Fruit fly (Drosophila melanogaster) whole organism, pupa: ENCODE measurements around the gene CG42846.
A peak's percentile ranks its signal among the peaks of the same experiment; 100 is the strongest.

ENCODE experiments used
- CG10348 ChIP-seq: fragments of 200-800 bp; sonication (Bioruptor generic); IDR thresholded peaks from 2 replicates; pipeline ENCODE4 v1.3.6; 2022; ENCODE audit warnings: missing biosample characterization, missing genetic modification characterization
- CG12605 ChIP-seq: fragments of 200-800 bp; sonication (Bioruptor generic); IDR thresholded peaks from 2 replicates; pipeline ENCODE4 v1.3.6; 2022; ENCODE audit warnings: missing biosample characterization, missing genetic modification characterization
- CG13204 ChIP-seq: fragments of 200-800 bp; sonication (Bioruptor generic); optimal IDR thresholded peaks from 2 replicates; lab custom pipeline; 2018; ENCODE audit warnings: missing biosample characterization, mild to moderate bottlenecking, missing genetic modification characterization, moderate library complexity
- CG14655 ChIP-seq: fragments of 200-800 bp; sonication (Bioruptor generic); optimal IDR thresholded peaks from 3 replicates; lab custom pipeline; 2017; ENCODE audit warnings: mild to moderate bottlenecking, missing biosample characterization, missing genetic modification reagents, missing genetic modification characterization
- CG15710 ChIP-seq: fragments of 200-800 bp; sonication (Bioruptor generic); optimal IDR thresholded peaks from 2 replicates; lab custom pipeline; 2018; ENCODE audit warnings: missing biosample characterization, mild to moderate bottlenecking, missing genetic modification characterization, moderate library complexity
- CG17806 ChIP-seq: fragments of 200-800 bp; sonication (Bioruptor generic); optimal IDR thresholded peaks from 2 replicates; lab custom pipeline; 2018; ENCODE audit warnings: missing biosample characterization, mild to moderate bottlenecking, missing genetic modification characterization, moderate library complexity
- CG32121 ChIP-seq: fragments of 200-800 bp; sonication (Bioruptor generic); IDR thresholded peaks from 2 replicates; pipeline ENCODE4 v1.3.6; 2022; ENCODE audit warnings: missing biosample characterization, missing genetic modification characterization
- CG34367 ChIP-seq: fragments of 200-800 bp; sonication (Bioruptor generic); optimal IDR thresholded peaks from 2 replicates; lab custom pipeline; 2018; ENCODE audit warnings: missing biosample characterization, mild to moderate bottlenecking, missing genetic modification characterization
- CG4496 ChIP-seq: fragments of 200-800 bp; sonication (Bioruptor generic); IDR thresholded peaks from 3 replicates; pipeline ENCODE4 v1.3.6; 2022; ENCODE audit warnings: missing biosample characterization, missing genetic modification characterization
- CG8159 ChIP-seq: fragments of 200-800 bp; sonication (Bioruptor generic); optimal IDR thresholded peaks from 3 replicates; lab custom pipeline; 2018; ENCODE audit warnings: missing biosample characterization, mild to moderate bottlenecking, missing genetic modification characterization, moderate library complexity
- CG8301 ChIP-seq: fragments of 200-800 bp; sonication (Bioruptor generic); optimal IDR thresholded peaks from 2 replicates; lab custom pipeline; 2018; ENCODE audit warnings: missing biosample characterization, mild to moderate bottlenecking, missing genetic modification characterization
- CG9948 ChIP-seq: fragments of 200-800 bp; sonication (Bioruptor generic); optimal IDR thresholded peaks from 2 replicates; lab custom pipeline; 2018; ENCODE audit warnings: missing biosample characterization, mild to moderate bottlenecking, missing genetic modification characterization, moderate library complexity
- D1 ChIP-seq: fragments of 200-800 bp; sonication (Bioruptor generic); optimal IDR thresholded peaks from 2 replicates; lab custom pipeline; 2018; ENCODE audit warnings: missing biosample characterization, mild to moderate bottlenecking, missing genetic modification characterization, moderate library complexity
- EcR ChIP-seq: fragments of 200-800 bp; sonication (Bioruptor generic); optimal IDR thresholded peaks from 3 replicates; lab custom pipeline; 2019; ENCODE audit warnings: missing biosample characterization, missing genetic modification characterization, mild to moderate bottlenecking, moderate library complexity, missing genetic modification reagents
- Ets98B ChIP-seq: fragments of 200-800 bp; sonication (Bioruptor generic); IDR thresholded peaks from 2 replicates; pipeline ENCODE4 v1.3.6; 2022; ENCODE audit warnings: missing biosample characterization, missing genetic modification characterization
- Pif1A ChIP-seq: fragments of 200-800 bp; sonication (Bioruptor generic); optimal IDR thresholded peaks from 3 replicates; lab custom pipeline; 2016; ENCODE audit warnings: missing biosample characterization, missing genetic modification characterization
- Pif1B ChIP-seq: fragments of 200-800 bp; sonication (Bioruptor generic); optimal IDR thresholded peaks from 3 replicates; lab custom pipeline; 2016; ENCODE audit warnings: missing biosample characterization, missing genetic modification characterization
- Snoo ChIP-seq: fragments of 200-800 bp; sonication (Bioruptor generic); optimal IDR thresholded peaks from 3 replicates; lab custom pipeline; 2017; ENCODE audit warnings: missing biosample characterization, mild to moderate bottlenecking, missing genetic modification characterization, inconsistent platforms
- fd96Ca ChIP-seq: fragments of 200-800 bp; sonication (Bioruptor generic); IDR thresholded peaks from 3 replicates; pipeline ENCODE4 v1.3.6; 2022; ENCODE audit warnings: missing biosample characterization, missing genetic modification characterization
- gl ChIP-seq: fragments of 200-800 bp; sonication (Bioruptor generic); optimal IDR thresholded peaks from 2 replicates; lab custom pipeline; 2018; ENCODE audit warnings: missing biosample characterization, mild to moderate bottlenecking, missing genetic modification characterization
- rn ChIP-seq: fragments of 200-800 bp; sonication (Bioruptor generic); IDR thresholded peaks from 2 replicates; pipeline ENCODE4 v1.3.6; 2022; ENCODE audit warnings: missing biosample characterization, missing genetic modification characterization

CG42846 gene

DNA sequence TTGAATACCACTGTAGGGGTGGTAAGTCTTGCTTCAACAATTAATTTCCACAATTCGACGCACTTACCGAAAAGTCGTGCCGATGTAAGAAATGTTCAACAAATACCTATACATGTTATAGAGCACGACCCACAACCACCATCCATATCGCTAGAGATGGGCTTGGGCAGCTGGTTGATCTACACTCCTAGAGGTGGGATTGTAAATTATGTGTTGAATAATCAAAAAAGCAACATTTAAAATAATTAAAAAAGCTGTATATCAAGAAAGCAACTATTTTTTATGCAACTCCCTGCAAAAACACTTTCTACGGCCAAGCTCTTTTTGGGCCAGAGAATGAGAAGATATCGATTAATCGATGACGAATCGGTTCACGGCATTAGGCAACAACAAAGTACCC, 47.2 kb downstream of the CG42846 start, which contains the start of the genes CG34140, Mkp and Mtch:
Gene CG34140 (minus strand): TSS at position 174 of the 400 bp plus-strand sequence.
Gene Mkp (minus strand): TSS at position 290 of the 400 bp plus-strand sequence.
Gene Mtch (plus strand): TSS at position 376 of the 400 bp plus-strand sequence.
- TF ChIP-seq CG13204 (GFP tag; lab: Kevin White, UChicago) (no peak), CG8159 (tag; lab: Kevin White, UChicago) (no peak), rn (GFP tag; lab: Robert Waterston, UW) (no peak), gl (peak; percentile 10), Pif1B (no peak), CG12605 (no peak), CG10348 (GFP tag; lab: Robert Waterston, UW) (no peak), EcR (GFP tag; lab: Kevin White, UChicago) (no peak), fd96Ca (GFP tag; lab: Robert Waterston, UW) (peak; percentile 81), Snoo (tag; lab: Kevin White, UChicago) (no peak), Ets98B (GFP tag; lab: Robert Waterston, UW) (peak; percentile 72), CG9948 (tag; lab: Kevin White, UChicago) (no peak), CG14655 (GFP tag; lab: Kevin White, UChicago) (no peak), CG17806 (tag; lab: Kevin White, UChicago) (peak; percentile 66), CG15710 (tag; lab: Kevin White, UChicago) (peak; percentile 73), CG32121 (GFP tag; lab: Robert Waterston, UW) (peak; percentile 63), Pif1A (no peak), CG34367 (tag; lab: Kevin White, UChicago) (peak; percentile 13), CG4496 (GFP tag; lab: Robert Waterston, UW) (peak; percentile 79), CG8301 (tag; lab: Kevin White, UChicago) (no peak), D1 (tag; lab: Kevin White, UChicago) (no peak)
